Worm (Caenorhabditis elegans) whole organism, young adult: ENCODE measurements around the gene F53F4.12.

Source experiments
- B0035.1 ChIP-seq: sonication (generic microtip); optimal IDR thresholded peaks from 2 replicates; lab custom pipeline; 2016; ENCODE audit warnings: missing genetic modification characterization, mild to moderate bottlenecking, missing compliant biosample characterization, missing genotype, missing genetic modification reagents
- T07F8.4 ChIP-seq: sonication (generic microtip); optimal IDR thresholded peaks from 2 replicates; lab custom pipeline; 2016; ENCODE audit warnings: mild to moderate bottlenecking, missing genetic modification characterization, moderate library complexity, missing compliant biosample characterization
- atf-7 ChIP-seq: sonication (generic microtip); optimal IDR thresholded peaks from 2 replicates; lab custom pipeline; 2017; ENCODE audit warnings: mild to moderate bottlenecking, missing genetic modification characterization, missing compliant biosample characterization
- bed-1 ChIP-seq: fragments of 200-800 bp; sonication (Bioruptor generic); IDR thresholded peaks from 2 replicates; pipeline ENCODE4 v1.3.6; 2022; ENCODE audit warnings: missing genetic modification reagents, missing genetic modification characterization, missing compliant biosample characterization
- efl-1 ChIP-seq: fragments of 150-350 bp; optimal IDR thresholded peaks from 2 replicates; lab custom pipeline; 2014; ENCODE audit warnings: missing biosample characterization, missing genetic modification reagents, missing genetic modification characterization
- lsl-1 ChIP-seq: fragments of 200-800 bp; sonication (Bioruptor generic); optimal IDR thresholded peaks from 2 replicates; lab custom pipeline; 2018; ENCODE audit warnings: mild to moderate bottlenecking, missing genetic modification characterization, moderate library complexity, missing compliant biosample characterization
- pha-4 ChIP-seq: fragments of 150-350 bp; sonication (generic microtip); optimal IDR thresholded peaks from 2 replicates; lab custom pipeline; 2014; ENCODE audit warnings: missing biosample characterization, missing genetic modification reagents, missing genetic modification characterization
- rpc-1 ChIP-seq, 2 experiments: fragments of 150-350 bp in 1 of 2; sonication (generic microtip) in 1 of 2; optimal IDR thresholded peaks; 2 replicates each; lab custom pipeline; 2014 to 2018; ENCODE audit warnings: missing biosample characterization in 1 of 2, missing genetic modification characterization in 1 of 2, missing genetic modification reagents in 1 of 2, missing genotype in 1 of 2
- sea-2 ChIP-seq: fragments of 200-800 bp; sonication (Bioruptor generic); IDR thresholded peaks from 2 replicates; pipeline ENCODE4 v1.3.6; 2022; ENCODE audit warnings: missing genetic modification characterization, missing compliant biosample characterization
- xnd-1 ChIP-seq: sonication (generic microtip); optimal IDR thresholded peaks from 2 replicates; lab custom pipeline; 2016; ENCODE audit warnings: missing genotype, missing genetic modification reagents, missing genetic modification characterization, missing compliant biosample characterization

DNA sequence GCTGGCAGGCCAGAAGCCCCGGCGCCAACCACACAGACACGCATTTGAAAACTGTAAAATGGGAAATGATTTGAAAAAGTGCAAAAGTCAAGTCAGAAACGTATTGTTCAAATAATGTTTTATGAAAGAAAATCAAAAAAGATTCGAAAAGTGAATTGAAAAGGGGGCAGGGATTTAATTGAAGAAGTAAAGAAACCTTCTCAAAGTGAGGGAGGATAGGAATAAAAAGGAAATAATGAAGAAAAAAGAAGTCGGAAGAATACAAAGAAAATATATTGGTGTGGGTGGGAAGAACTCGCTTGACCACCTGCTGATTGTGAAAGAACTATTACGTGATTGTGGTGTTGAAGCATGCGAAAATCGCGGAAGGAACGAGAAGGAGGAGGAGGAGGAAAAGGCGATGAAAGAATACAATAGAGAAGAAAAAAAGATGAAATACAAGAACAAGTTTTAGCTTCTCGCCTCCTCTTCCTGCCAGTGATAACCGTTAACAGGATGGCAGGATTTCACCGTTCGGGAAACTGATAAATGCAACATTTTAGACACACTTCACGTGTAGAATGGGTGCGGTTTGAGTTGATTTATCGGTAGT lies 19.1 kb upstream of the F53F4.12 start, which contains the start of gene fmo-4:
- TF ChIP-seq lsl-1 (GFP tag; lab: Kevin White, UChicago) (no peak), T07F8.4 (tag; lab: Kevin White, UChicago) (no peak), B0035.1 (tag; lab: Kevin White, UChicago) (no peak), efl-1 (GFP tag; lab: Kevin White, UChicago) (no peak), xnd-1 (tag; lab: Kevin White, UChicago) (no peak), atf-7 (tag; lab: Kevin White, UChicago) (no peak), sea-2 (no peak), pha-4 (tag; lab: Kevin White, UChicago) (no peak), rpc-1 (optimal IDR thresholded peaks at IDR 0.05; lab: Kevin White, UChicago) (no peak), rpc-1 (tag; optimal IDR thresholded peaks at IDR 0.05; lab: Kevin White, UChicago) (no peak), bed-1 (no peak)
